Fruit fly (Drosophila melanogaster) whole organism, embryonic: Measurements from ENCODE around the gene CG10298.

Source experiments
- Abd-B ChIP-seq: fragments of 200-800 bp; sonication (Bioruptor generic); optimal IDR thresholded peaks from 2 replicates; lab custom pipeline; 2018; ENCODE audit warnings: missing biosample characterization, mild to moderate bottlenecking, missing genetic modification characterization, moderate library complexity
- Bteb2 ChIP-seq: fragments of 200-800 bp; sonication (Bioruptor generic); optimal IDR thresholded peaks from 2 replicates; lab custom pipeline; 2016; ENCODE audit warnings: missing biosample characterization, missing genetic modification characterization
- CG10321 ChIP-seq: fragments of 200-800 bp; sonication (Bioruptor generic); IDR thresholded peaks from 2 replicates; pipeline ENCODE4 v1.3.6; 2022; ENCODE audit warnings: missing biosample characterization, missing genetic modification characterization
- CG11398 ChIP-seq: fragments of 200-800 bp; sonication (Bioruptor generic); optimal IDR thresholded peaks from 2 replicates; lab custom pipeline; 2016; ENCODE audit warnings: missing biosample characterization, missing genetic modification characterization
- CG12071 ChIP-seq: fragments of 200-800 bp; sonication (Bioruptor generic); optimal IDR thresholded peaks from 3 replicates; lab custom pipeline; 2018; ENCODE audit warnings: missing biosample characterization, mild to moderate bottlenecking, missing genetic modification characterization
- CG12219 ChIP-seq: fragments of 200-800 bp; sonication (Bioruptor generic); optimal IDR thresholded peaks from 3 replicates; lab custom pipeline; 2018; ENCODE audit warnings: missing biosample characterization, mild to moderate bottlenecking, missing genetic modification characterization
- CG12769 ChIP-seq: fragments of 200-800 bp; sonication (Bioruptor generic); optimal IDR thresholded peaks from 2 replicates; lab custom pipeline; 2019; ENCODE audit warnings: missing biosample characterization, mild to moderate bottlenecking, missing genetic modification characterization, moderate library complexity
- CG12942 ChIP-seq: fragments of 200-800 bp; sonication (Bioruptor generic); optimal IDR thresholded peaks from 3 replicates; lab custom pipeline; 2016; ENCODE audit warnings: missing biosample characterization, missing genetic modification characterization
- CG14710 ChIP-seq: fragments of 200-800 bp; sonication (Bioruptor generic); optimal IDR thresholded peaks from 3 replicates; lab custom pipeline; 2019; ENCODE audit warnings: missing biosample characterization, mild to moderate bottlenecking, missing genetic modification characterization, moderate library complexity
- CG15601 ChIP-seq: fragments of 200-800 bp; sonication (Bioruptor generic); optimal IDR thresholded peaks from 3 replicates; lab custom pipeline; 2019; ENCODE audit warnings: missing biosample characterization, mild to moderate bottlenecking, missing genetic modification characterization, moderate library complexity
- CG16813 ChIP-seq: fragments of 200-800 bp; sonication (Bioruptor generic); IDR thresholded peaks from 3 replicates; pipeline ENCODE4 v1.3.6; 2022; ENCODE audit warnings: missing biosample characterization, missing genetic modification characterization; ENCODE audit not compliant: partially characterized antibody
- CG18476 ChIP-seq: fragments of 200-800 bp; sonication (Bioruptor generic); optimal IDR thresholded peaks from 2 replicates; lab custom pipeline; 2016; ENCODE audit warnings: missing biosample characterization, mild to moderate bottlenecking, missing genetic modification characterization
- CG3281 ChIP-seq: fragments of 200-800 bp; sonication (Bioruptor generic); optimal IDR thresholded peaks from 3 replicates; lab custom pipeline; 2017; ENCODE audit warnings: missing biosample characterization, mild to moderate bottlenecking, missing genetic modification characterization
- CG3726 ChIP-seq: fragments of 200-800 bp; sonication (Bioruptor generic); IDR thresholded peaks from 3 replicates; pipeline ENCODE4, ENCODE4 v1.3.6; 2022; ENCODE audit warnings: missing biosample characterization, missing genetic modification characterization
- CG4707 ChIP-seq: fragments of 200-800 bp; sonication (Bioruptor generic); optimal IDR thresholded peaks from 2 replicates; lab custom pipeline; 2018; ENCODE audit warnings: missing biosample characterization, mild to moderate bottlenecking, missing genetic modification characterization, moderate library complexity
- CG6272 ChIP-seq: fragments of 200-800 bp; sonication (Bioruptor generic); IDR thresholded peaks from 2 replicates; pipeline ENCODE4 v1.3.6; 2022; ENCODE audit warnings: missing biosample characterization, missing genetic modification characterization
- CG6654 ChIP-seq: fragments of 200-800 bp; sonication (Bioruptor generic); optimal IDR thresholded peaks from 2 replicates; lab custom pipeline; 2017; ENCODE audit warnings: missing biosample characterization, mild to moderate bottlenecking, missing genetic modification characterization
- CG6689 ChIP-seq: fragments of 200-800 bp; sonication (Bioruptor generic); IDR thresholded peaks from 2 replicates; pipeline ENCODE4 v1.3.6; 2022; ENCODE audit warnings: missing biosample characterization, missing genetic modification characterization
- CG7372 ChIP-seq: fragments of 200-800 bp; sonication (Bioruptor generic); IDR thresholded peaks from 2 replicates; pipeline ENCODE4 v1.3.6; 2022; ENCODE audit warnings: missing biosample characterization, missing genetic modification characterization
- CG8388 ChIP-seq: fragments of 200-800 bp; sonication (Bioruptor generic); optimal IDR thresholded peaks from 2 replicates; lab custom pipeline; 2019; ENCODE audit warnings: missing biosample characterization, mild to moderate bottlenecking, missing genetic modification characterization, moderate library complexity
- CG9817 ChIP-seq: fragments of 200-800 bp; sonication (Bioruptor generic); optimal IDR thresholded peaks from 2 replicates; lab custom pipeline; 2018; ENCODE audit warnings: missing biosample characterization, mild to moderate bottlenecking, missing genetic modification characterization, moderate library complexity
- CG9876 ChIP-seq: fragments of 200-800 bp; sonication (Bioruptor generic); optimal IDR thresholded peaks from 2 replicates; lab custom pipeline; 2016; ENCODE audit warnings: missing biosample characterization, missing genetic modification characterization
- Dek ChIP-seq: fragments of 200-800 bp; sonication (Bioruptor generic); optimal IDR thresholded peaks from 3 replicates; lab custom pipeline; 2019; ENCODE audit warnings: missing biosample characterization, mild to moderate bottlenecking, missing genetic modification characterization, moderate library complexity
- Doc2 ChIP-seq: fragments of 200-800 bp; sonication (Bioruptor generic); IDR thresholded peaks from 2 replicates; pipeline ENCODE4 v1.3.6; 2022; ENCODE audit warnings: missing biosample characterization, missing genetic modification characterization
- ERR ChIP-seq: fragments of 200-800 bp; sonication (Bioruptor generic); optimal IDR thresholded peaks from 2 replicates; lab custom pipeline; 2016; ENCODE audit warnings: missing biosample characterization, missing genetic modification characterization
- HLHmδ ChIP-seq: fragments of 200-800 bp; sonication (Bioruptor generic); optimal IDR thresholded peaks from 2 replicates; lab custom pipeline; 2018; ENCODE audit warnings: missing biosample characterization, mild to moderate bottlenecking, missing genetic modification characterization, moderate library complexity
- Hand ChIP-seq: fragments of 200-800 bp; sonication (Bioruptor generic); optimal IDR thresholded peaks from 2 replicates; lab custom pipeline; 2017; ENCODE audit warnings: mild to moderate bottlenecking, missing biosample characterization, missing genetic modification reagents, missing genetic modification characterization
- Hr51 ChIP-seq, 2 experiments: fragments of 200-800 bp; sonication (Bioruptor generic); optimal IDR thresholded peaks; 2 replicates in 1 of 2; 3 replicates in 1 of 2; lab custom pipeline; 2016 to 2018; ENCODE audit warnings: missing biosample characterization in 2 of 2, missing genetic modification characterization in 2 of 2, mild to moderate bottlenecking in 1 of 2, moderate library complexity in 1 of 2
- Hr78 ChIP-seq, 2 experiments: fragments of 200-800 bp in 1 of 2; fragments of >200 bp in 1 of 2; sonication (Bioruptor generic) in 1 of 2; optimal IDR thresholded peaks; 2 replicates each; lab custom pipeline; 2017 to 2019; ENCODE audit warnings: missing biosample characterization in 2 of 2, missing genetic modification characterization in 2 of 2, mild to moderate bottlenecking in 1 of 2, moderate library complexity in 1 of 2
- Lpt ChIP-seq: fragments of >200 bp; optimal IDR thresholded peaks from 2 replicates; lab custom pipeline; 2018; ENCODE audit warnings: missing biosample characterization, missing genetic modification characterization
- NFAT ChIP-seq: fragments of 200-800 bp; sonication (Bioruptor generic); IDR thresholded peaks from 2 replicates; pipeline ENCODE4 v1.3.6; 2022; ENCODE audit warnings: missing biosample characterization, missing genetic modification characterization
- Ptx1 ChIP-seq: fragments of 200-800 bp; sonication (Bioruptor generic); IDR thresholded peaks from 2 replicates; pipeline ENCODE4 v1.3.6; 2022; ENCODE audit warnings: missing biosample characterization, missing genetic modification characterization
- Rx ChIP-seq: fragments of 200-800 bp; sonication (Bioruptor generic); IDR thresholded peaks from 2 replicates; pipeline ENCODE4 v1.3.6; 2022; ENCODE audit warnings: missing biosample characterization, missing genetic modification characterization
- Sry-β ChIP-seq: fragments of 200-800 bp; sonication (Bioruptor generic); optimal IDR thresholded peaks from 2 replicates; lab custom pipeline; 2018; ENCODE audit warnings: missing biosample characterization, mild to moderate bottlenecking, missing genetic modification characterization, moderate library complexity
- ato ChIP-seq: fragments of 200-800 bp; sonication (Bioruptor generic); IDR thresholded peaks from 2 replicates; pipeline ENCODE4 v1.3.6; 2022; ENCODE audit warnings: missing biosample characterization, missing genetic modification characterization; ENCODE audit not compliant: partially characterized antibody
- cato ChIP-seq: fragments of 200-800 bp; sonication (Bioruptor generic); optimal IDR thresholded peaks from 2 replicates; lab custom pipeline; 2016; ENCODE audit warnings: missing biosample characterization, missing genetic modification characterization, borderline replicate concordance
- caup ChIP-seq: fragments of 200-800 bp; sonication (Bioruptor generic); optimal IDR thresholded peaks from 3 replicates; lab custom pipeline; 2017; ENCODE audit warnings: missing biosample characterization, mild to moderate bottlenecking, missing genetic modification characterization, moderate library complexity; ENCODE audit not compliant: severe bottlenecking
- dan ChIP-seq: fragments of 200-800 bp; sonication (Bioruptor generic); IDR thresholded peaks from 2 replicates; pipeline ENCODE4 v1.3.6; 2022; ENCODE audit warnings: missing biosample characterization, missing genetic modification characterization
- eve ChIP-seq, 2 experiments: fragments of >200 bp; optimal IDR thresholded peaks; 2 replicates each; lab custom pipeline; 2017; ENCODE audit warnings: missing biosample characterization in 2 of 2, missing genetic modification characterization in 2 of 2
- fd102C ChIP-seq: fragments of 200-800 bp; sonication (Bioruptor generic); optimal IDR thresholded peaks from 2 replicates; lab custom pipeline; 2018; ENCODE audit warnings: missing biosample characterization, mild to moderate bottlenecking, missing genetic modification characterization, moderate library complexity
- ftz-f1 ChIP-seq: fragments of 200-800 bp; sonication (Bioruptor generic); optimal IDR thresholded peaks from 2 replicates; lab custom pipeline; 2016; ENCODE audit warnings: missing biosample characterization, missing genetic modification characterization
- nmo ChIP-seq: fragments of 200-800 bp; sonication (Bioruptor generic); optimal IDR thresholded peaks from 2 replicates; lab custom pipeline; 2018; ENCODE audit warnings: missing biosample characterization, mild to moderate bottlenecking, missing genetic modification characterization, moderate library complexity
- pho ChIP-seq: fragments of 200-800 bp; sonication (Bioruptor generic); optimal IDR thresholded peaks from 2 replicates; lab custom pipeline; 2016; ENCODE audit warnings: missing biosample characterization, missing genetic modification characterization
- pnt ChIP-seq: fragments of 200-800 bp; sonication (Bioruptor generic); optimal IDR thresholded peaks from 3 replicates; lab custom pipeline; 2016; ENCODE audit warnings: missing biosample characterization, missing genetic modification characterization
- pzg ChIP-seq: fragments of 200-800 bp; sonication (Bioruptor generic); optimal IDR thresholded peaks from 3 replicates; lab custom pipeline; 2018; ENCODE audit warnings: missing biosample characterization, mild to moderate bottlenecking, missing genetic modification characterization, moderate library complexity
- repo ChIP-seq: fragments of 200-800 bp; sonication (Bioruptor generic); optimal IDR thresholded peaks from 2 replicates; lab custom pipeline; 2016; ENCODE audit warnings: missing biosample characterization, missing genetic modification characterization
- shn ChIP-seq: fragments of 200-800 bp; sonication (Bioruptor generic); optimal IDR thresholded peaks from 3 replicates; lab custom pipeline; 2016; ENCODE audit warnings: missing biosample characterization, missing genetic modification characterization
- vvl ChIP-seq: fragments of 200-800 bp; sonication (Bioruptor generic); IDR thresholded peaks from 2 replicates; pipeline ENCODE4 v1.3.6; 2022; ENCODE audit warnings: missing biosample characterization, missing genetic modification characterization
- zf30C ChIP-seq: fragments of 200-800 bp; sonication (Bioruptor generic); optimal IDR thresholded peaks from 3 replicates; lab custom pipeline; 2018; ENCODE audit warnings: missing biosample characterization, mild to moderate bottlenecking, missing genetic modification characterization

CG10298 gene

dm6 chr3R:6352893-6353623 lies 10.3 kb downstream of the CG10298 start (continued):
- no peak for TF ChIP-seq CG9817
- peak; percentile 8 for TF ChIP-seq CG12071 (GFP tag; lab: Kevin White, UChicago)
- no peak for TF ChIP-seq Hand (GFP tag; lab: Kevin White, UChicago)
- TF ChIP-seq nmo (GFP tag; lab: Kevin White, UChicago): peak; percentile 49
- peak in 1 of 2 experiments; percentile 66 for TF ChIP-seq Hr51 (GFP tag; optimal IDR thresholded peaks at IDR 0.05; lab: Kevin White, UChicago)
- TF ChIP-seq Ptx1 (GFP tag; lab: Robert Waterston, UW): 0 out of 2 replicates have a peak, but pooled peaks have one; percentile 12
- TF ChIP-seq Bteb2: no peak
- TF ChIP-seq Abd-B (GFP tag; lab: Kevin White, UChicago): no peak
- TF ChIP-seq Hr78 (GFP tag; optimal IDR thresholded peaks at IDR 0.05; lab: Kevin White, UChicago): peak in 1 of 2 experiments; percentile 29
- peak; percentile 17 for TF ChIP-seq CG14710 (tag; lab: Kevin White, UChicago)
- TF ChIP-seq Doc2 (GFP tag; lab: Robert Waterston, UW): no peak
- TF ChIP-seq ato (GFP tag; lab: Robert Waterston, UW): no peak
- TF ChIP-seq CG11398 (GFP tag; lab: Kevin White, UChicago): no peak
- no peak for TF ChIP-seq pzg (GFP tag; lab: Kevin White, UChicago)
- TF ChIP-seq ftz-f1 (GFP tag; lab: Kevin White, UChicago): no peak
- no peak for TF ChIP-seq CG18476 (GFP tag; lab: Kevin White, UChicago)
- peak; percentile 5 for TF ChIP-seq CG8388 (GFP tag; lab: Kevin White, UChicago)
- TF ChIP-seq Rx (GFP tag; lab: Robert Waterston, UW): no peak
- TF ChIP-seq fd102C (GFP tag; lab: Kevin White, UChicago): no peak
- TF ChIP-seq repo (GFP tag; lab: Kevin White, UChicago): no peak
- TF ChIP-seq pnt (GFP tag; lab: Kevin White, UChicago): no peak
- TF ChIP-seq CG10321 (GFP tag; lab: Robert Waterston, UW): no peak
- TF ChIP-seq CG3726: no peak
- TF ChIP-seq eve (GFP tag; optimal IDR thresholded peaks at IDR 0.05; lab: Kevin White, UChicago): no peak
- TF ChIP-seq CG12219 (GFP tag; lab: Kevin White, UChicago): no peak
- no peak for TF ChIP-seq CG6272 (GFP tag; lab: Robert Waterston, UW)
- no peak for TF ChIP-seq zf30C
- no peak for TF ChIP-seq CG12769 (tag; lab: Kevin White, UChicago)
- peak; percentile 28 for TF ChIP-seq CG3281 (GFP tag; lab: Kevin White, UChicago)
- peak; percentile 41 for TF ChIP-seq CG6654 (GFP tag; lab: Kevin White, UChicago)
- no peak for TF ChIP-seq pho (GFP tag; lab: Kevin White, UChicago)
- no peak for TF ChIP-seq dan (GFP tag; lab: Robert Waterston, UW)
- no peak for TF ChIP-seq cato
- TF ChIP-seq CG9876 (GFP tag; lab: Kevin White, UChicago): no peak
- TF ChIP-seq CG12942: no peak
- no peak for TF ChIP-seq CG7372 (GFP tag; lab: Robert Waterston, UW)
- no peak for TF ChIP-seq NFAT (GFP tag; lab: Robert Waterston, UW)
- TF ChIP-seq CG4707: no peak
- TF ChIP-seq vvl (GFP tag; lab: Robert Waterston, UW): 0 out of 2 replicates have a peak, but pooled peaks have one; percentile 9
- no peak for TF ChIP-seq HLHmδ (GFP tag; lab: Kevin White, UChicago)
- peak; percentile 39; the same call in 1 of the 2 replicates for TF ChIP-seq CG6689 (GFP tag; lab: Robert Waterston, UW)
- no peak for TF ChIP-seq caup (GFP tag; lab: Kevin White, UChicago)
- no peak for TF ChIP-seq CG15601 (tag; lab: Kevin White, UChicago)
- TF ChIP-seq Dek (tag; lab: Kevin White, UChicago): no peak
- no peak for TF ChIP-seq Lpt
- TF ChIP-seq shn: no peak
- TF ChIP-seq Sry-β (GFP tag; lab: Kevin White, UChicago): peak; percentile 18
- TF ChIP-seq ERR (GFP tag; lab: Kevin White, UChicago): no peak
- TF ChIP-seq CG16813 (GFP tag; lab: Robert Waterston, UW): no peak
